Worm (Caenorhabditis elegans) whole organism, L4 larva: ENCODE results near the gene npp-18.
A peak's percentile ranks its signal among the peaks of the same experiment; 100 is the strongest.

ENCODE experiments used
- dmd-9 ChIP-seq: fragments of 200-800 bp; sonication (Bioruptor generic); IDR thresholded peaks from 2 replicates; pipeline ENCODE4 v1.3.6; 2022; ENCODE audit warnings: missing genetic modification reagents, missing genetic modification characterization, missing compliant biosample characterization
- lin-39 ChIP-seq: fragments of 150-350 bp; optimal IDR thresholded peaks from 2 replicates; lab custom pipeline; 2014; ENCODE audit warnings: missing biosample characterization, missing genetic modification reagents, missing genetic modification characterization
- lir-3 ChIP-seq: sonication (generic microtip); optimal IDR thresholded peaks from 2 replicates; lab custom pipeline; 2016; ENCODE audit warnings: mild to moderate bottlenecking, missing genetic modification characterization, missing compliant biosample characterization
- nhr-28 ChIP-seq: fragments of 150-350 bp; optimal IDR thresholded peaks from 2 replicates; lab custom pipeline; 2014; ENCODE audit warnings: missing biosample characterization, missing genetic modification characterization
- sdz-12 ChIP-seq: fragments of 200-800 bp; sonication (Bioruptor generic); optimal IDR thresholded peaks from 2 replicates; lab custom pipeline; 2018; ENCODE audit warnings: mild to moderate bottlenecking, missing genetic modification characterization, missing compliant biosample characterization
- unc-39 ChIP-seq: sonication (generic microtip); optimal IDR thresholded peaks from 2 replicates; lab custom pipeline; 2017; ENCODE audit warnings: missing biosample characterization, missing genetic modification characterization
- unc-62 ChIP-seq, 3 experiments: fragments of 150-350 bp in 1 of 3; sonication (generic microtip); optimal IDR thresholded peaks in 2 of 3; peaks in 1 of 3; 1 replicate in 1 of 3; 2 replicates in 2 of 3; lab custom pipeline; 2014 to 2017; ENCODE audit warnings: missing biosample characterization in 3 of 3, missing genetic modification characterization in 3 of 3, missing genetic modification reagents in 3 of 3, missing genotype in 1 of 3
- vab-7 ChIP-seq: fragments of 200-800 bp; sonication (Bioruptor generic); IDR thresholded peaks from 2 replicates; pipeline ENCODE4 v1.3.6; 2022; ENCODE audit warnings: missing genetic modification reagents, missing genetic modification characterization, missing compliant biosample characterization

ce11 chrIII:13342079-13342734 lies 45.6 kb downstream of the npp-18 start, which contains the start of gene dro-1:
- TF ChIP-seq nhr-28 (tag; lab: Kevin White, UChicago) (no peak), dmd-9 (GFP tag; lab: Robert Waterston, UW) (no peak), unc-39 (tag; lab: Kevin White, UChicago) (no peak), unc-62 (GFP tag; optimal IDR thresholded peaks at IDR 0.05 in 1 of 2; lab: Kevin White, UChicago) (peak in 1 of 2 experiments; percentile 93), unc-62 (tag; optimal IDR thresholded peaks at IDR 0.05; lab: Kevin White, UChicago) (no peak), lin-39 (tag; lab: Kevin White, UChicago) (no peak), lir-3 (tag; lab: Kevin White, UChicago) (no peak), vab-7 (GFP tag; lab: Robert Waterston, UW) (no peak), sdz-12 (GFP tag; lab: Kevin White, UChicago) (no peak)
